Fruit fly (Drosophila melanogaster) whole organism, adult: ENCODE data around the gene Zasp67.

Source experiments
- CG11617 ChIP-seq: fragments of 200-800 bp; sonication (Bioruptor generic); optimal IDR thresholded peaks from 2 replicates; lab custom pipeline; 2017; ENCODE audit warnings: mild to moderate bottlenecking, missing biosample characterization, missing genetic modification reagents, missing genetic modification characterization
- CG12768 ChIP-seq: fragments of 200-800 bp; sonication (Bioruptor generic); optimal IDR thresholded peaks from 2 replicates; lab custom pipeline; 2017; ENCODE audit warnings: missing biosample characterization, missing genetic modification characterization, mild to moderate bottlenecking, moderate library complexity, missing genetic modification reagents
- CG14711 ChIP-seq: fragments of 200-800 bp; sonication (Bioruptor generic); optimal IDR thresholded peaks from 2 replicates; lab custom pipeline; 2018; ENCODE audit warnings: missing biosample characterization, mild to moderate bottlenecking, missing genetic modification characterization, moderate library complexity
- CG1620 ChIP-seq: fragments of 200-800 bp; sonication (Bioruptor generic); optimal IDR thresholded peaks from 2 replicates; lab custom pipeline; 2016; ENCODE audit warnings: missing biosample characterization, missing genetic modification characterization
- CG33017 ChIP-seq: fragments of 200-800 bp; sonication (Bioruptor generic); optimal IDR thresholded peaks from 2 replicates; lab custom pipeline; 2018; ENCODE audit warnings: missing biosample characterization, mild to moderate bottlenecking, missing genetic modification characterization, moderate library complexity
- CG5204 ChIP-seq: fragments of 200-800 bp; sonication (Bioruptor generic); optimal IDR thresholded peaks from 2 replicates; lab custom pipeline; 2016; ENCODE audit warnings: missing biosample characterization, missing genetic modification characterization
- CG7045 ChIP-seq: fragments of 200-800 bp; sonication (Bioruptor generic); optimal IDR thresholded peaks from 2 replicates; lab custom pipeline; 2017; ENCODE audit warnings: missing biosample characterization, mild to moderate bottlenecking, missing genetic modification characterization
- CG7101 ChIP-seq: fragments of 200-800 bp; sonication (Bioruptor generic); optimal IDR thresholded peaks from 2 replicates; lab custom pipeline; 2018; ENCODE audit warnings: missing biosample characterization, mild to moderate bottlenecking, missing genetic modification characterization, moderate library complexity
- Clk ChIP-seq: fragments of 200-800 bp; sonication (Bioruptor generic); optimal IDR thresholded peaks from 2 replicates; lab custom pipeline; 2017; ENCODE audit warnings: missing biosample characterization, missing genetic modification characterization
- Crg-1 ChIP-seq: fragments of 200-800 bp; sonication (Bioruptor generic); optimal IDR thresholded peaks from 2 replicates; lab custom pipeline; 2016; ENCODE audit warnings: missing biosample characterization, missing genetic modification characterization
- Hr96 ChIP-seq: fragments of 200-800 bp; sonication (Bioruptor generic); optimal IDR thresholded peaks from 2 replicates; lab custom pipeline; 2016; ENCODE audit warnings: missing biosample characterization, missing genetic modification characterization
- Mnt ChIP-seq: fragments of 200-800 bp; sonication (Bioruptor generic); optimal IDR thresholded peaks from 2 replicates; lab custom pipeline; 2016; ENCODE audit warnings: missing biosample characterization, mild to moderate bottlenecking, missing genetic modification characterization
- bab1 ChIP-seq: fragments of 200-800 bp; sonication (Bioruptor generic); optimal IDR thresholded peaks from 3 replicates; lab custom pipeline; 2019; ENCODE audit warnings: missing biosample characterization, mild to moderate bottlenecking, missing genetic modification characterization, moderate library complexity
- cic ChIP-seq: fragments of 200-800 bp; sonication (Bioruptor generic); optimal IDR thresholded peaks from 2 replicates; lab custom pipeline; 2017; ENCODE audit warnings: missing biosample characterization, mild to moderate bottlenecking, missing genetic modification characterization, moderate library complexity
- cnc ChIP-seq, 2 experiments: fragments of >200 bp; optimal IDR thresholded peaks; 2 replicates each; lab custom pipeline; 2017
- kay ChIP-seq: fragments of 200-800 bp; sonication (Bioruptor generic); peaks from one replicate; lab custom pipeline; 2016; ENCODE audit warnings: missing biosample characterization, missing genetic modification characterization, borderline replicate concordance
- ovo ChIP-seq: fragments of 200-800 bp; sonication (Bioruptor generic); optimal IDR thresholded peaks from 2 replicates; lab custom pipeline; 2016; ENCODE audit warnings: missing biosample characterization, missing genetic modification characterization
- pad ChIP-seq: fragments of 200-800 bp; sonication (Bioruptor generic); optimal IDR thresholded peaks from 3 replicates; lab custom pipeline; 2017; ENCODE audit warnings: missing biosample characterization, missing genetic modification characterization, mild to moderate bottlenecking, moderate library complexity, missing genetic modification reagents
- tj ChIP-seq: fragments of 200-800 bp; sonication (Bioruptor generic); optimal IDR thresholded peaks from 3 replicates; lab custom pipeline; 2017; ENCODE audit warnings: missing biosample characterization, mild to moderate bottlenecking, missing genetic modification characterization, moderate library complexity
- toe ChIP-seq: fragments of 200-800 bp; sonication (Bioruptor generic); optimal IDR thresholded peaks from 2 replicates; lab custom pipeline; 2016; ENCODE audit warnings: missing biosample characterization, missing genetic modification characterization

Gene Zasp67

dm6 chr3L:9742342-9742741, 55.1 kb downstream of the Zasp67 start:
- TF ChIP-seq bab1 (no peak), cic (GFP tag; lab: Kevin White, UChicago) (no peak), cnc (optimal IDR thresholded peaks at IDR 0.05; lab: Kevin White, UChicago) (no peak), tj (no peak), Mnt (GFP tag; lab: Kevin White, UChicago) (no peak), kay (GFP tag; lab: Kevin White, UChicago) (no peak), CG1620 (GFP tag; lab: Kevin White, UChicago) (no peak), Crg-1 (no peak), CG14711 (tag; lab: Kevin White, UChicago) (no peak), CG33017 (tag; lab: Kevin White, UChicago) (no peak), ovo (GFP tag; lab: Kevin White, UChicago) (no peak), toe (GFP tag; lab: Kevin White, UChicago) (no peak), CG5204 (GFP tag; lab: Kevin White, UChicago) (no peak), pad (GFP tag; lab: Kevin White, UChicago) (no peak), CG11617 (GFP tag; lab: Kevin White, UChicago) (no peak), CG7101 (tag; lab: Kevin White, UChicago) (no peak), CG12768 (GFP tag; lab: Kevin White, UChicago) (no peak), Clk (GFP tag; lab: Kevin White, UChicago) (no peak), Hr96 (no peak), CG7045 (GFP tag; lab: Kevin White, UChicago) (no peak)

DNA sequence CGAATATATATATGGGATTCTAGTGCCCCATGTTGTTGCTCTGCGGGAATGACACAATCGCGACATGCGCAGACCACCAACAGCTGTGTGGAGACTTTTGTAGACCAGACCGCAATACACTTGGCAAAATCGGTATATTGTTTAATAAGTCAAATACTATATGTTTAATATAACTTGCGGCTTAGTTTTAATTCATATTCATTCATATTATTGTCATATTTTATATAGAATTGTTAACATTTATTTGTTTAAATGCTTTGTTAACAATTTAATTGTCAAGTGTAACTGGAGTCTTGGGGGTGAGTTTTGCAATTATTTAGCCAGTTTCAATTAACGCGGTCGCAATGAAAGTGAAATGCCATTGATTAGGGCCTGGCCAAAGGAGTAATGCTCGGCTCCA, 57.9 kb downstream of the Zasp67 start:
- no peak for TF ChIP-seq CG11617 (GFP tag; lab: Kevin White, UChicago)
- no peak for TF ChIP-seq cic (GFP tag; lab: Kevin White, UChicago)
- peak; percentile 16 for TF ChIP-seq CG33017 (tag; lab: Kevin White, UChicago)
- TF ChIP-seq pad (GFP tag; lab: Kevin White, UChicago), result no peak
- peak; percentile 13 for TF ChIP-seq kay (GFP tag; lab: Kevin White, UChicago)
